Fruit fly (Drosophila melanogaster) whole organism, embryonic: ENCODE results near the gene CG15725.

Experiments
- Abd-B ChIP-seq: fragments of 200-800 bp; sonication (Bioruptor generic); optimal IDR thresholded peaks from 2 replicates; lab custom pipeline; 2018; ENCODE audit warnings: missing biosample characterization, mild to moderate bottlenecking, missing genetic modification characterization, moderate library complexity
- CG10543 ChIP-seq: fragments of 200-800 bp; sonication (Bioruptor generic); optimal IDR thresholded peaks from 3 replicates; lab custom pipeline; 2017; ENCODE audit warnings: missing biosample characterization, mild to moderate bottlenecking, missing genetic modification characterization, moderate library complexity
- CG11723 ChIP-seq: fragments of 200-800 bp; sonication (Bioruptor generic); optimal IDR thresholded peaks from 2 replicates; lab custom pipeline; 2017; ENCODE audit warnings: missing biosample characterization, mild to moderate bottlenecking, missing genetic modification characterization
- CG12942 ChIP-seq: fragments of 200-800 bp; sonication (Bioruptor generic); optimal IDR thresholded peaks from 3 replicates; lab custom pipeline; 2016; ENCODE audit warnings: missing biosample characterization, missing genetic modification characterization
- CG13123 ChIP-seq: fragments of 200-800 bp; sonication (Bioruptor generic); optimal IDR thresholded peaks from 2 replicates; lab custom pipeline; 2016; ENCODE audit warnings: missing biosample characterization, missing genetic modification characterization
- CG17912 ChIP-seq: fragments of 200-800 bp; sonication (Bioruptor generic); optimal IDR thresholded peaks from 2 replicates; lab custom pipeline; 2018; ENCODE audit warnings: missing biosample characterization, mild to moderate bottlenecking, missing genetic modification characterization
- CG18764 ChIP-seq: fragments of 200-800 bp; sonication (Bioruptor generic); optimal IDR thresholded peaks from 3 replicates; lab custom pipeline; 2016; ENCODE audit warnings: missing biosample characterization, missing genetic modification characterization
- CG2712 ChIP-seq: fragments of 200-800 bp; optimal IDR thresholded peaks from 3 replicates; lab custom pipeline; 2019; ENCODE audit warnings: missing biosample characterization, mild to moderate bottlenecking, missing genetic modification characterization, moderate library complexity
- CG3281 ChIP-seq: fragments of 200-800 bp; sonication (Bioruptor generic); optimal IDR thresholded peaks from 3 replicates; lab custom pipeline; 2017; ENCODE audit warnings: missing biosample characterization, mild to moderate bottlenecking, missing genetic modification characterization
- CG33557 ChIP-seq: fragments of 200-800 bp; sonication (Bioruptor generic); optimal IDR thresholded peaks from 2 replicates; lab custom pipeline; 2019; ENCODE audit warnings: missing biosample characterization, mild to moderate bottlenecking, missing genetic modification characterization, moderate library complexity
- CG3726 ChIP-seq: fragments of 200-800 bp; sonication (Bioruptor generic); IDR thresholded peaks from 3 replicates; pipeline ENCODE4, ENCODE4 v1.3.6; 2022; ENCODE audit warnings: missing biosample characterization, missing genetic modification characterization
- CG43689 ChIP-seq: fragments of 200-800 bp; sonication (Bioruptor generic); IDR thresholded peaks from 2 replicates; pipeline ENCODE4 v1.3.6; 2022; ENCODE audit warnings: missing biosample characterization, missing genetic modification characterization
- CG5180 ChIP-seq: fragments of 200-800 bp; sonication (Bioruptor generic); optimal IDR thresholded peaks from 3 replicates; lab custom pipeline; 2017; ENCODE audit warnings: missing biosample characterization, missing genetic modification characterization, mild to moderate bottlenecking, moderate library complexity, missing genetic modification reagents
- CG8944 ChIP-seq: fragments of 200-800 bp; sonication (Bioruptor generic); optimal IDR thresholded peaks from 3 replicates; lab custom pipeline; 2016; ENCODE audit warnings: missing biosample characterization, missing genetic modification characterization
- Dref ChIP-seq: fragments of 200-800 bp; sonication (Bioruptor generic); IDR thresholded peaks from 2 replicates; pipeline ENCODE4 v1.3.6; 2022; ENCODE audit warnings: missing biosample characterization, missing genetic modification characterization
- Eip74EF ChIP-seq, 2 experiments: fragments of 200-800 bp in 1 of 2; fragments of >200 bp in 1 of 2; sonication (Bioruptor generic) in 1 of 2; optimal IDR thresholded peaks; 2 replicates each; lab custom pipeline; 2017 to 2019; ENCODE audit warnings: missing biosample characterization in 2 of 2, missing genetic modification characterization in 2 of 2, mild to moderate bottlenecking in 1 of 2, moderate library complexity in 1 of 2
- Hr78 ChIP-seq, 2 experiments: fragments of 200-800 bp in 1 of 2; fragments of >200 bp in 1 of 2; sonication (Bioruptor generic) in 1 of 2; optimal IDR thresholded peaks; 2 replicates each; lab custom pipeline; 2017 to 2019; ENCODE audit warnings: missing biosample characterization in 2 of 2, missing genetic modification characterization in 2 of 2, mild to moderate bottlenecking in 1 of 2, moderate library complexity in 1 of 2
- MTF-1 ChIP-seq: fragments of 200-800 bp; sonication (Bioruptor generic); optimal IDR thresholded peaks from 2 replicates; lab custom pipeline; 2018; ENCODE audit warnings: missing biosample characterization, mild to moderate bottlenecking, missing genetic modification characterization, borderline replicate concordance
- NC2β ChIP-seq: fragments of 200-800 bp; sonication (Bioruptor generic); optimal IDR thresholded peaks from 2 replicates; lab custom pipeline; 2016; ENCODE audit warnings: missing biosample characterization, missing genetic modification characterization
- Nf-YC ChIP-seq: fragments of 200-800 bp; optimal IDR thresholded peaks from 3 replicates; lab custom pipeline; 2019; ENCODE audit warnings: missing biosample characterization, mild to moderate bottlenecking, missing genetic modification characterization, moderate library complexity
- Stat92E ChIP-seq, 3 experiments: fragments of >200 bp in 2 of 3; fragments of 200-800 bp in 1 of 3; sonication (Bioruptor generic) in 1 of 3; optimal IDR thresholded peaks; 2 replicates each; lab custom pipeline; 2017 to 2019; ENCODE audit warnings: missing biosample characterization in 3 of 3, missing genetic modification characterization in 3 of 3, mild to moderate bottlenecking in 1 of 3, moderate library complexity in 1 of 3
- TFAM ChIP-seq: fragments of 200-800 bp; sonication (Bioruptor generic); optimal IDR thresholded peaks from 2 replicates; lab custom pipeline; 2017; ENCODE audit warnings: missing biosample characterization, missing genetic modification characterization, inconsistent platforms
- Trl ChIP-seq, 3 experiments: fragments of >200 bp in 2 of 3; fragments of 200-800 bp in 1 of 3; sonication (Bioruptor generic) in 1 of 3; optimal IDR thresholded peaks; 2 replicates in 1 of 3; 3 replicates in 2 of 3; lab custom pipeline; 2016 to 2017; ENCODE audit warnings: missing biosample characterization in 1 of 3, missing genetic modification characterization in 1 of 3
- ap ChIP-seq: fragments of 200-800 bp; sonication (Bioruptor generic); IDR thresholded peaks from 2 replicates; pipeline ENCODE4 v1.3.6; 2022; ENCODE audit warnings: missing biosample characterization, missing genetic modification characterization
- bsh ChIP-seq, 2 experiments: fragments of 200-800 bp; sonication (Bioruptor generic); optimal IDR thresholded peaks; 2 replicates each; lab custom pipeline; 2017 to 2018; ENCODE audit warnings: mild to moderate bottlenecking in 2 of 2, missing biosample characterization in 2 of 2, missing genetic modification characterization in 2 of 2, moderate library complexity in 1 of 2
- btn ChIP-seq: fragments of 200-800 bp; sonication (Bioruptor generic); optimal IDR thresholded peaks from 2 replicates; lab custom pipeline; 2016; ENCODE audit warnings: missing biosample characterization, missing genetic modification characterization
- cwo ChIP-seq: fragments of 200-800 bp; sonication (Bioruptor generic); optimal IDR thresholded peaks from 3 replicates; lab custom pipeline; 2017; ENCODE audit warnings: missing biosample characterization, missing genetic modification characterization, mild to moderate bottlenecking, moderate library complexity, missing genetic modification reagents
- disco-r ChIP-seq: fragments of 200-800 bp; sonication (Bioruptor generic); optimal IDR thresholded peaks from 2 replicates; lab custom pipeline; 2016; ENCODE audit warnings: missing biosample characterization, missing genetic modification characterization
- ems ChIP-seq: fragments of 200-800 bp; sonication (Bioruptor generic); optimal IDR thresholded peaks from 3 replicates; lab custom pipeline; 2016; ENCODE audit warnings: missing biosample characterization, missing genetic modification characterization
- fd96Cb ChIP-seq: fragments of 200-800 bp; sonication (Bioruptor generic); optimal IDR thresholded peaks from 2 replicates; lab custom pipeline; 2018; ENCODE audit warnings: missing biosample characterization, mild to moderate bottlenecking, missing genetic modification characterization, moderate library complexity
- gcm2 ChIP-seq: fragments of 200-800 bp; sonication (Bioruptor generic); optimal IDR thresholded peaks from 2 replicates; lab custom pipeline; 2016; ENCODE audit warnings: missing biosample characterization, missing genetic modification characterization
- gem ChIP-seq: fragments of 200-800 bp; sonication (Bioruptor generic); optimal IDR thresholded peaks from 2 replicates; lab custom pipeline; 2019; ENCODE audit warnings: missing biosample characterization, mild to moderate bottlenecking, missing genetic modification characterization, moderate library complexity
- gt ChIP-seq: fragments of 200-800 bp; sonication (Bioruptor generic); IDR thresholded peaks from 2 replicates; pipeline ENCODE4 v1.3.6; 2022; ENCODE audit warnings: missing biosample characterization, missing genetic modification characterization
- hkb ChIP-seq, 2 experiments: fragments of 200-800 bp in 1 of 2; fragments of >200 bp in 1 of 2; sonication (Bioruptor generic) in 1 of 2; IDR thresholded peaks in 1 of 2; optimal IDR thresholded peaks in 1 of 2; 2 replicates each; pipeline versions ENCODE4 v1.3.6 to Lab custom; 2017 to 2022; ENCODE audit warnings: missing biosample characterization in 1 of 2, missing genetic modification characterization in 1 of 2
- lola ChIP-seq, 3 experiments: fragments of >200 bp in 2 of 3; fragments of 200-800 bp in 1 of 3; sonication (Bioruptor generic) in 1 of 3; optimal IDR thresholded peaks; 2 replicates each; lab custom pipeline; 2017 to 2019; ENCODE audit warnings: missing biosample characterization in 3 of 3, missing genetic modification characterization in 3 of 3, mild to moderate bottlenecking in 1 of 3, moderate library complexity in 1 of 3
- peb ChIP-seq: fragments of 200-800 bp; sonication (Bioruptor generic); IDR thresholded peaks from 2 replicates; pipeline ENCODE4 v1.3.6; 2022; ENCODE audit warnings: missing biosample characterization, missing genetic modification characterization
- pum ChIP-seq: fragments of 200-800 bp; sonication (Bioruptor generic); optimal IDR thresholded peaks from 2 replicates; lab custom pipeline; 2016; ENCODE audit warnings: missing biosample characterization, missing genetic modification characterization
- repo ChIP-seq: fragments of 200-800 bp; sonication (Bioruptor generic); optimal IDR thresholded peaks from 2 replicates; lab custom pipeline; 2016; ENCODE audit warnings: missing biosample characterization, missing genetic modification characterization
- sisA ChIP-seq: fragments of 200-800 bp; sonication (Bioruptor generic); IDR thresholded peaks from 2 replicates; pipeline ENCODE4 v1.3.6; 2022; ENCODE audit warnings: missing biosample characterization, missing genetic modification characterization
- stc ChIP-seq: fragments of 200-800 bp; sonication (Bioruptor generic); IDR thresholded peaks from 2 replicates; pipeline ENCODE4 v1.3.6; 2022; ENCODE audit warnings: missing biosample characterization, missing genetic modification characterization
- tap ChIP-seq: fragments of 200-800 bp; optimal IDR thresholded peaks from 3 replicates; lab custom pipeline; 2019; ENCODE audit warnings: missing biosample characterization, mild to moderate bottlenecking, missing genetic modification characterization, moderate library complexity
- trem ChIP-seq: fragments of 200-800 bp; optimal IDR thresholded peaks from 3 replicates; lab custom pipeline; 2019; ENCODE audit warnings: missing biosample characterization, mild to moderate bottlenecking, missing genetic modification characterization, moderate library complexity
- trh ChIP-seq: fragments of 200-800 bp; sonication (Bioruptor generic); optimal IDR thresholded peaks from 2 replicates; lab custom pipeline; 2016; ENCODE audit warnings: missing biosample characterization, missing genetic modification characterization
- wdn ChIP-seq: fragments of 200-800 bp; sonication (Bioruptor generic); IDR thresholded peaks from 2 replicates; pipeline ENCODE4 v1.3.6; 2022; ENCODE audit warnings: missing biosample characterization, missing genetic modification characterization
- zfh1 ChIP-seq: fragments of 200-800 bp; sonication (Bioruptor generic); IDR thresholded peaks from 3 replicates; pipeline ENCODE4 v1.3.6; 2022; ENCODE audit warnings: missing biosample characterization, missing genetic modification characterization
- zfh2 ChIP-seq: fragments of 200-800 bp; sonication (Bioruptor generic); optimal IDR thresholded peaks from 2 replicates; lab custom pipeline; 2016; ENCODE audit warnings: missing biosample characterization, missing genetic modification characterization

Gene CG15725

dm6 chrX:12669659-12670488, 35.8 kb upstream of the CG15725 start (continued):
- TF ChIP-seq fd96Cb (tag; lab: Kevin White, UChicago) (peak; percentile 45), CG3281 (GFP tag; lab: Kevin White, UChicago) (peak; percentile 75), ap (GFP tag; lab: Robert Waterston, UW) (peak; percentile 53), zfh1 (GFP tag; lab: Robert Waterston, UW) (peak; percentile 72; the same call in 2 of the 3 replicates), Hr78 (GFP tag; optimal IDR thresholded peaks at IDR 0.05; lab: Kevin White, UChicago) (peak in 1 of 2 experiments; percentile 22), btn (GFP tag; lab: Kevin White, UChicago) (no peak), repo (GFP tag; lab: Kevin White, UChicago) (no peak), peb (no peak; the same call in 1 of the 2 replicates), Stat92E (GFP tag; optimal IDR thresholded peaks at IDR 0.05; lab: Kevin White, UChicago) (no peak), CG3726 (GFP tag; lab: Robert Waterston, UW) (no peak), CG12942 (peak; percentile 42), MTF-1 (peak; percentile 49), CG11723 (GFP tag; lab: Kevin White, UChicago) (peak; percentile 48), CG17912 (peak; percentile 37), CG8944 (GFP tag; lab: Kevin White, UChicago) (peak; percentile 61), tap (peak; percentile 46), Eip74EF (GFP tag; optimal IDR thresholded peaks at IDR 0.05; lab: Kevin White, UChicago) (peak in 1 of 2 experiments; percentile 51), NC2β (GFP tag; lab: Kevin White, UChicago) (peak; percentile 32), CG18764 (GFP tag; lab: Kevin White, UChicago) (peak; percentile 22), CG10543 (GFP tag; lab: Kevin White, UChicago) (peak; percentile 65), gt (GFP tag; lab: Robert Waterston, UW) (peak; percentile 36; the same call in 1 of the 2 replicates), sisA (GFP tag; lab: Robert Waterston, UW) (peak; percentile 68), lola (GFP tag; optimal IDR thresholded peaks at IDR 0.05; lab: Kevin White, UChicago) (peak in 1 of 3 experiments; percentile 30), CG5180 (GFP tag; lab: Kevin White, UChicago) (peak; percentile 28), Abd-B (GFP tag; lab: Kevin White, UChicago) (peak; percentile 36), trh (GFP tag; lab: Kevin White, UChicago) (no peak), wdn (peak; percentile 51; the same call in 1 of the 2 replicates), gcm2 (GFP tag; lab: Kevin White, UChicago) (no peak), gem (tag; lab: Kevin White, UChicago) (peak; percentile 78), stc (GFP tag; lab: Robert Waterston, UW) (peak; percentile 70), trem (no peak), Dref (GFP tag; lab: Robert Waterston, UW) (no peak), CG13123 (GFP tag; lab: Kevin White, UChicago) (peak; percentile 2), TFAM (GFP tag; lab: Kevin White, UChicago) (no peak), bsh (GFP tag; optimal IDR thresholded peaks at IDR 0.05; lab: Kevin White, UChicago) (peak; percentile 0 to 59), disco-r (GFP tag; lab: Kevin White, UChicago) (peak; percentile 29), CG2712 (tag; lab: Kevin White, UChicago) (peak; percentile 68), zfh2 (GFP tag; lab: Kevin White, UChicago) (peak; percentile 77), CG33557 (peak; percentile 26), Trl (optimal IDR thresholded peaks at IDR 0.05; lab: Kevin White, UChicago) (no peak), Trl (GFP tag; optimal IDR thresholded peaks at IDR 0.05; lab: Kevin White, UChicago) (peak; percentile 56), cwo (GFP tag; lab: Kevin White, UChicago) (peak; percentile 39), Nf-YC (peak; percentile 52), CG43689 (GFP tag; lab: Robert Waterston, UW) (no peak; the same call in 1 of the 2 replicates), hkb (optimal IDR thresholded peaks at IDR 0.05; lab: Kevin White, UChicago) (no peak), hkb (GFP tag; IDR thresholded peaks at IDR 0.05; lab: Robert Waterston, UW) (peak; percentile 57), pum (GFP tag; lab: Kevin White, UChicago) (peak; percentile 47), ems (peak; percentile 45)
